Fruit fly (Drosophila melanogaster): ENCODE results near the gene Smr.

Smr gene

dm6 chrX:12750928-12751631, 8.7 kb upstream of the Smr start (continued):
- TF ChIP-seq mld (GFP tag; IDR thresholded peaks at IDR 0.05; ENCODE audit: partially characterized antibody) (peak; percentile 42; the same call in 1 of the 3 replicates), Sry-β (GFP tag; optimal IDR thresholded peaks at IDR 0.05) (peak; percentile 75), CG15514 (GFP tag; optimal IDR thresholded peaks at IDR 0.05) (peak; percentile 97), Mad (GFP tag; optimal IDR thresholded peaks at IDR 0.05) (peak; percentile 100), ken (GFP tag; IDR thresholded peaks at IDR 0.05) (peak; percentile 99), CG33213 (GFP tag; optimal IDR thresholded peaks at IDR 0.05) (peak; percentile 100), CG31388 (GFP tag; optimal IDR thresholded peaks at IDR 0.05) (peak; percentile 99), schlank (tag; optimal IDR thresholded peaks at IDR 0.05) (peak; percentile 100), HLH4C (GFP tag; IDR thresholded peaks at IDR 0.05; ENCODE audit: partially characterized antibody) (peak; percentile 65; the same call in 2 of the 3 replicates), pnt (GFP tag; optimal IDR thresholded peaks at IDR 0.05) (peak; percentile 99), CG4820 (GFP tag; optimal IDR thresholded peaks at IDR 0.05) (peak; percentile 99), CG4424 (GFP tag; optimal IDR thresholded peaks at IDR 0.05) (peak; percentile 100), Ets65A (GFP tag) (peak; percentile 100), CG9727 (GFP tag; optimal IDR thresholded peaks at IDR 0.05) (peak; percentile 100), pho (GFP tag; optimal IDR thresholded peaks at IDR 0.05) (peak; percentile 100), kni (GFP tag; optimal IDR thresholded peaks at IDR 0.05) (peak; percentile 93), Scr (GFP tag; IDR thresholded peaks at IDR 0.05; ENCODE audit: partially characterized antibody) (peak; percentile 56), CG1529 (GFP tag; optimal IDR thresholded peaks at IDR 0.05) (peak; percentile 100), CG13287 (GFP tag; IDR thresholded peaks at IDR 0.05; ENCODE audit: partially characterized antibody) (peak; percentile 61), CG3281 (GFP tag; optimal IDR thresholded peaks at IDR 0.05) (peak; percentile 100), CG2202 (tag; optimal IDR thresholded peaks at IDR 0.05) (peak; percentile 95), psq (GFP tag; optimal IDR thresholded peaks at IDR 0.05) (peak; percentile 95), lov (optimal IDR thresholded peaks at IDR 0.05) (no peak), lov (GFP tag; IDR thresholded peaks at IDR 0.05) (peak; percentile 98), CG8388 (GFP tag; optimal IDR thresholded peaks at IDR 0.05) (peak; percentile 99), run (tag; optimal IDR thresholded peaks at IDR 0.05) (peak; percentile 100), ham (GFP tag; IDR thresholded peaks at IDR 0.05) (peak; percentile 100), MTF-1 (GFP tag; optimal IDR thresholded peaks at IDR 0.05; ENCODE audit: borderline replicate concordance) (peak; percentile 97), usp (GFP tag; optimal IDR thresholded peaks at IDR 0.05) (no peak), CG30431 (GFP tag; optimal IDR thresholded peaks at IDR 0.05) (peak; percentile 99), CG15011 (GFP tag; optimal IDR thresholded peaks at IDR 0.05) (peak; percentile 100), CG3838 (GFP tag; optimal IDR thresholded peaks at IDR 0.05) (peak; percentile 99), gsb-n (tag; optimal IDR thresholded peaks at IDR 0.05) (peak; percentile 99), br (optimal IDR thresholded peaks at IDR 0.05) (no peak), Deaf1 (tag; optimal IDR thresholded peaks at IDR 0.05) (peak; percentile 95), mirr (GFP tag; optimal IDR thresholded peaks at IDR 0.05) (peak; percentile 99), lola (GFP tag; optimal IDR thresholded peaks at IDR 0.05) (peak in 2 of 3 experiments; percentile 40 to 100), eve (GFP tag; optimal IDR thresholded peaks at IDR 0.05) (peak; percentile 63 to 100), CG3995 (GFP tag; optimal IDR thresholded peaks at IDR 0.05) (peak; percentile 91), tna (GFP tag; IDR thresholded peaks at IDR 0.05; ENCODE audit: partially characterized antibody) (no peak), Mrtf (GFP tag; IDR thresholded peaks at IDR 0.05) (peak; percentile 100), seq (GFP tag; IDR thresholded peaks at IDR 0.05) (peak; percentile 100), Rfx (GFP tag; IDR thresholded peaks at IDR 0.05) (peak; percentile 100), CG14050 (GFP tag; IDR thresholded peaks at IDR 0.05) (peak; percentile 100), Pdp1 (GFP tag; optimal IDR thresholded peaks at IDR 0.05) (peak; percentile 99 to 100), grau (tag; optimal IDR thresholded peaks at IDR 0.05) (peak; percentile 100), tin (GFP tag; optimal IDR thresholded peaks at IDR 0.05) (peak; percentile 99), CG12236 (GFP tag; optimal IDR thresholded peaks at IDR 0.05) (peak; percentile 99), scrt (GFP tag; optimal IDR thresholded peaks at IDR 0.05) (peak; percentile 100)
